Fruit fly (Drosophila melanogaster) whole organism, prepupa: ENCODE data around the gene COX7AL2.

Source experiments
- Blimp-1 ChIP-seq: fragments of 200-800 bp; sonication (Bioruptor generic); optimal IDR thresholded peaks from 3 replicates; lab custom pipeline; 2017; ENCODE audit warnings: missing biosample characterization, missing genetic modification characterization, mild to moderate bottlenecking, moderate library complexity, missing genetic modification reagents
- CG10631 ChIP-seq: fragments of 200-800 bp; sonication (Bioruptor generic); optimal IDR thresholded peaks from 2 replicates; lab custom pipeline; 2016; ENCODE audit warnings: missing biosample characterization, missing genetic modification characterization
- CG10669 ChIP-seq: fragments of 200-800 bp; sonication (Bioruptor generic); optimal IDR thresholded peaks from 3 replicates; lab custom pipeline; 2018; ENCODE audit warnings: missing biosample characterization, mild to moderate bottlenecking, missing genetic modification characterization, moderate library complexity
- CG11762 ChIP-seq: fragments of 200-800 bp; sonication (Bioruptor generic); optimal IDR thresholded peaks from 3 replicates; lab custom pipeline; 2016; ENCODE audit warnings: missing biosample characterization, missing genetic modification characterization; ENCODE audit not compliant: insufficient read depth
- CG11902 ChIP-seq: fragments of 200-800 bp; sonication (Bioruptor generic); optimal IDR thresholded peaks from 3 replicates; lab custom pipeline; 2016; ENCODE audit warnings: missing biosample characterization, missing genetic modification characterization
- CG15336 ChIP-seq: fragments of 200-800 bp; sonication (Bioruptor generic); IDR thresholded peaks from 2 replicates; pipeline ENCODE4 v1.3.6; 2022; ENCODE audit warnings: missing biosample characterization, missing genetic modification characterization
- CG1621 ChIP-seq: fragments of 200-800 bp; sonication (Bioruptor generic); optimal IDR thresholded peaks from 3 replicates; lab custom pipeline; 2018; ENCODE audit warnings: missing biosample characterization, mild to moderate bottlenecking, missing genetic modification characterization
- CG16779 ChIP-seq: fragments of 200-800 bp; sonication (Bioruptor generic); optimal IDR thresholded peaks from 3 replicates; lab custom pipeline; 2017; ENCODE audit warnings: missing biosample characterization, mild to moderate bottlenecking, missing genetic modification characterization
- CG3032 ChIP-seq: fragments of 200-800 bp; optimal IDR thresholded peaks from 2 replicates; lab custom pipeline; 2019; ENCODE audit warnings: missing biosample characterization, mild to moderate bottlenecking, missing genetic modification characterization, moderate library complexity
- CG32006 ChIP-seq: fragments of 200-800 bp; sonication (Bioruptor generic); optimal IDR thresholded peaks from 3 replicates; lab custom pipeline; 2017; ENCODE audit warnings: missing biosample characterization, mild to moderate bottlenecking, missing genetic modification characterization
- CG34406 ChIP-seq: fragments of 200-800 bp; sonication (Bioruptor generic); optimal IDR thresholded peaks from 3 replicates; lab custom pipeline; 2016; ENCODE audit warnings: missing biosample characterization, missing genetic modification characterization
- CG3919 ChIP-seq: fragments of 200-800 bp; sonication (Bioruptor generic); optimal IDR thresholded peaks from 3 replicates; lab custom pipeline; 2016; ENCODE audit warnings: missing biosample characterization, missing genetic modification characterization
- CG4318 ChIP-seq: fragments of 200-800 bp; sonication (Bioruptor generic); optimal IDR thresholded peaks from 3 replicates; lab custom pipeline; 2017; ENCODE audit warnings: missing biosample characterization, mild to moderate bottlenecking, missing genetic modification characterization
- CG6163 ChIP-seq: fragments of 200-800 bp; sonication (Bioruptor generic); IDR thresholded peaks from 3 replicates; pipeline ENCODE4 v1.3.6; 2022; ENCODE audit warnings: missing biosample characterization, missing genetic modification characterization
- CG6276 ChIP-seq: fragments of 200-800 bp; sonication (Bioruptor generic); optimal IDR thresholded peaks from 2 replicates; lab custom pipeline; 2017; ENCODE audit warnings: missing biosample characterization, mild to moderate bottlenecking, missing genetic modification characterization
- CG6808 ChIP-seq: fragments of 200-800 bp; sonication (Bioruptor generic); optimal IDR thresholded peaks from 3 replicates; lab custom pipeline; 2017; ENCODE audit warnings: missing biosample characterization, missing genetic modification characterization, mild to moderate bottlenecking, moderate library complexity, missing genetic modification reagents
- CG6854 ChIP-seq: fragments of 200-800 bp; sonication (Bioruptor generic); optimal IDR thresholded peaks from 2 replicates; lab custom pipeline; 2017; ENCODE audit warnings: missing biosample characterization, mild to moderate bottlenecking, missing genetic modification characterization
- CG8119 ChIP-seq: fragments of 200-800 bp; sonication (Bioruptor generic); IDR thresholded peaks from 3 replicates; pipeline ENCODE4 v1.3.6; 2022; ENCODE audit warnings: missing biosample characterization, missing genetic modification characterization
- CG8319 ChIP-seq: fragments of 200-800 bp; sonication (Bioruptor generic); optimal IDR thresholded peaks from 3 replicates; lab custom pipeline; 2016; ENCODE audit warnings: missing biosample characterization, missing genetic modification characterization
- CG8632 ChIP-seq: fragments of 200-800 bp; sonication (Bioruptor generic); optimal IDR thresholded peaks from 3 replicates; lab custom pipeline; 2016; ENCODE audit warnings: missing biosample characterization, missing genetic modification characterization
- Eip78C ChIP-seq: fragments of 200-800 bp; sonication (Bioruptor generic); peaks from one replicate; lab custom pipeline; 2016; ENCODE audit warnings: missing biosample characterization, missing genetic modification characterization
- Eip93F ChIP-seq: fragments of 200-800 bp; sonication (Bioruptor generic); optimal IDR thresholded peaks from 2 replicates; lab custom pipeline; 2016; ENCODE audit warnings: missing biosample characterization, mild to moderate bottlenecking, missing genetic modification characterization
- Ets21C ChIP-seq: fragments of 200-800 bp; sonication (Bioruptor generic); optimal IDR thresholded peaks from 3 replicates; lab custom pipeline; 2016; ENCODE audit warnings: missing biosample characterization, missing genetic modification characterization
- Ets96B ChIP-seq: fragments of 200-800 bp; optimal IDR thresholded peaks from 2 replicates; lab custom pipeline; 2019; ENCODE audit warnings: missing biosample characterization, mild to moderate bottlenecking, missing genetic modification characterization, moderate library complexity
- Gug ChIP-seq: fragments of 200-800 bp; sonication (Bioruptor generic); IDR thresholded peaks from 2 replicates; pipeline ENCODE4 v1.3.6; 2022; ENCODE audit warnings: missing biosample characterization, missing genetic modification characterization
- Hr38 ChIP-seq: sonication (Bioruptor generic); optimal IDR thresholded peaks from 2 replicates; lab custom pipeline; 2016; ENCODE audit warnings: missing biosample characterization, missing genetic modification characterization
- Hr39 ChIP-seq: fragments of 200-800 bp; sonication (Bioruptor generic); optimal IDR thresholded peaks from 2 replicates; lab custom pipeline; 2016; ENCODE audit warnings: missing biosample characterization, missing genetic modification characterization
- Hr4 ChIP-seq: fragments of 200-800 bp; sonication (Bioruptor generic); optimal IDR thresholded peaks from 3 replicates; lab custom pipeline; 2016; ENCODE audit warnings: missing biosample characterization, missing genetic modification characterization
- Lpt ChIP-seq: fragments of 200-800 bp; sonication (Bioruptor generic); optimal IDR thresholded peaks from 3 replicates; lab custom pipeline; 2016; ENCODE audit warnings: missing biosample characterization, missing genetic modification characterization
- Met ChIP-seq: fragments of 200-800 bp; sonication (Bioruptor generic); optimal IDR thresholded peaks from 3 replicates; lab custom pipeline; 2016; ENCODE audit warnings: missing biosample characterization, missing genetic modification characterization
- OdsH ChIP-seq: fragments of 200-800 bp; sonication (Bioruptor generic); optimal IDR thresholded peaks from 3 replicates; lab custom pipeline; 2016; ENCODE audit warnings: missing biosample characterization, missing genetic modification characterization
- Smox ChIP-seq: fragments of 200-800 bp; sonication (Bioruptor generic); optimal IDR thresholded peaks from 3 replicates; lab custom pipeline; 2016; ENCODE audit warnings: missing biosample characterization, missing genetic modification characterization
- Sox102F ChIP-seq: fragments of 200-800 bp; sonication (Bioruptor generic); optimal IDR thresholded peaks from 2 replicates; lab custom pipeline; 2016; ENCODE audit warnings: missing biosample characterization, mild to moderate bottlenecking, missing genetic modification characterization
- Sox14 ChIP-seq: fragments of 200-800 bp; sonication (Bioruptor generic); optimal IDR thresholded peaks from 3 replicates; lab custom pipeline; 2016; ENCODE audit warnings: missing biosample characterization, missing genetic modification characterization
- Sox15 ChIP-seq: fragments of 200-800 bp; sonication (Bioruptor generic); optimal IDR thresholded peaks from 3 replicates; lab custom pipeline; 2016; ENCODE audit warnings: missing biosample characterization, missing genetic modification characterization
- achi ChIP-seq: fragments of 200-800 bp; sonication (Bioruptor generic); optimal IDR thresholded peaks from 3 replicates; lab custom pipeline; 2016; ENCODE audit warnings: missing biosample characterization, missing genetic modification characterization
- cyc ChIP-seq: fragments of 200-800 bp; sonication (Bioruptor generic); optimal IDR thresholded peaks from 3 replicates; lab custom pipeline; 2016; ENCODE audit warnings: missing biosample characterization, missing genetic modification characterization
- dac ChIP-seq: fragments of 200-800 bp; sonication (Bioruptor generic); optimal IDR thresholded peaks from 2 replicates; lab custom pipeline; 2017; ENCODE audit warnings: missing biosample characterization, mild to moderate bottlenecking, missing genetic modification characterization
- dsx ChIP-seq: fragments of 200-800 bp; optimal IDR thresholded peaks from 3 replicates; lab custom pipeline; 2019; ENCODE audit warnings: missing biosample characterization, mild to moderate bottlenecking, missing genetic modification characterization, moderate library complexity; ENCODE audit not compliant: poor library complexity, severe bottlenecking
- fd59A ChIP-seq: fragments of 200-800 bp; sonication (Bioruptor generic); optimal IDR thresholded peaks from 2 replicates; lab custom pipeline; 2017; ENCODE audit warnings: missing biosample characterization, mild to moderate bottlenecking, missing genetic modification characterization, missing genetic modification reagents
- fd85E ChIP-seq: fragments of 200-800 bp; sonication (Bioruptor generic); optimal IDR thresholded peaks from 3 replicates; lab custom pipeline; 2016; ENCODE audit warnings: missing biosample characterization, missing genetic modification characterization
- fkh ChIP-seq: fragments of 200-800 bp; sonication (Bioruptor generic); optimal IDR thresholded peaks from 3 replicates; lab custom pipeline; 2017; ENCODE audit warnings: missing biosample characterization, mild to moderate bottlenecking, missing genetic modification characterization, moderate library complexity
- lz ChIP-seq: fragments of 200-800 bp; sonication (Bioruptor generic); optimal IDR thresholded peaks from 3 replicates; lab custom pipeline; 2016; ENCODE audit warnings: missing biosample characterization, missing genetic modification characterization
- net ChIP-seq: fragments of 200-800 bp; sonication (Bioruptor generic); optimal IDR thresholded peaks from 3 replicates; lab custom pipeline; 2016; ENCODE audit warnings: missing biosample characterization, missing genetic modification characterization
- pdm3 ChIP-seq: fragments of 200-800 bp; sonication (Bioruptor generic); optimal IDR thresholded peaks from 3 replicates; lab custom pipeline; 2016; ENCODE audit warnings: missing biosample characterization, missing genetic modification characterization
- spab ChIP-seq: fragments of 200-800 bp; sonication (Bioruptor generic); optimal IDR thresholded peaks from 2 replicates; lab custom pipeline; 2017; ENCODE audit warnings: missing biosample characterization, mild to moderate bottlenecking, missing genetic modification characterization, missing genetic modification reagents
- ss ChIP-seq, 2 experiments: fragments of 200-800 bp; sonication (Bioruptor generic); optimal IDR thresholded peaks; 2 replicates in 1 of 2; 3 replicates in 1 of 2; lab custom pipeline; 2017 to 2018; ENCODE audit warnings: mild to moderate bottlenecking in 2 of 2, missing biosample characterization in 2 of 2, missing genetic modification characterization in 2 of 2, moderate library complexity in 1 of 2
- svp ChIP-seq: fragments of 200-800 bp; sonication (Bioruptor generic); peaks from one replicate; lab custom pipeline; 2016; ENCODE audit warnings: missing biosample characterization, missing genetic modification characterization
- topi ChIP-seq: fragments of 200-800 bp; sonication (Bioruptor generic); optimal IDR thresholded peaks from 3 replicates; lab custom pipeline; 2016; ENCODE audit warnings: missing biosample characterization, missing genetic modification characterization

COX7AL2 gene

dm6 chr2L:2190684-2191083 lies 7.0 kb downstream of the COX7AL2 start:
- TF ChIP-seq CG3919 (no peak), svp (GFP tag; lab: Kevin White, UChicago) (peak; percentile 84), Sox14 (GFP tag; lab: Kevin White, UChicago) (peak; percentile 43), Eip78C (GFP tag; lab: Kevin White, UChicago) (peak; percentile 33), pdm3 (GFP tag; lab: Kevin White, UChicago) (no peak)

dm6 chr2L:2189100-2189499 lies 8.6 kb downstream of the COX7AL2 start:
- no peak for TF ChIP-seq fkh (GFP tag; lab: Kevin White, UChicago)
- peak; percentile 56 for TF ChIP-seq CG8632 (GFP tag; lab: Kevin White, UChicago)
- no peak for TF ChIP-seq CG16779 (tag; lab: Kevin White, UChicago)
- TF ChIP-seq CG6276 (GFP tag; lab: Kevin White, UChicago): peak; percentile 68
- no peak for TF ChIP-seq fd85E
- TF ChIP-seq CG10669: peak; percentile 53
- TF ChIP-seq Blimp-1 (GFP tag; lab: Kevin White, UChicago): peak; percentile 64
- TF ChIP-seq Hr4 (GFP tag; lab: Kevin White, UChicago): peak; percentile 53
- TF ChIP-seq CG11902 (GFP tag; lab: Kevin White, UChicago): peak; percentile 66
- peak; percentile 46 for TF ChIP-seq CG11762 (GFP tag; lab: Kevin White, UChicago)
- TF ChIP-seq pdm3 (GFP tag; lab: Kevin White, UChicago): peak; percentile 70
- TF ChIP-seq OdsH: peak; percentile 73
- TF ChIP-seq CG3032: peak; percentile 13
- TF ChIP-seq Lpt (GFP tag; lab: Kevin White, UChicago): peak; percentile 43
- TF ChIP-seq CG4318: peak; percentile 42
- peak; percentile 91 for TF ChIP-seq cyc (GFP tag; lab: Kevin White, UChicago)
- TF ChIP-seq CG6163 (GFP tag; lab: Robert Waterston, UW): peak; percentile 80
- peak; percentile 90 for TF ChIP-seq Met (GFP tag; lab: Kevin White, UChicago)
- peak; percentile 92 for TF ChIP-seq svp (GFP tag; lab: Kevin White, UChicago)
- peak; percentile 68 for TF ChIP-seq CG10631 (GFP tag; lab: Kevin White, UChicago)
- peak; percentile 76 for TF ChIP-seq CG32006 (GFP tag; lab: Kevin White, UChicago)
- TF ChIP-seq CG34406 (GFP tag; lab: Kevin White, UChicago): peak; percentile 56
- peak; percentile 86 for TF ChIP-seq Eip78C (GFP tag; lab: Kevin White, UChicago)
- TF ChIP-seq fd59A: no peak
- TF ChIP-seq CG8119: peak; percentile 73
- TF ChIP-seq Hr39 (GFP tag; lab: Kevin White, UChicago): peak; percentile 89
- TF ChIP-seq dac (GFP tag; lab: Kevin White, UChicago): peak; percentile 51
- TF ChIP-seq lz (GFP tag; lab: Kevin White, UChicago): peak; percentile 88
- TF ChIP-seq achi (GFP tag; lab: Kevin White, UChicago): peak; percentile 77
- TF ChIP-seq Sox14 (GFP tag; lab: Kevin White, UChicago): peak; percentile 81
- TF ChIP-seq CG6808 (GFP tag; lab: Kevin White, UChicago): no peak
- peak; percentile 63 for TF ChIP-seq Sox15 (GFP tag; lab: Kevin White, UChicago)
- peak; percentile 81 for TF ChIP-seq CG3919
- TF ChIP-seq Gug (GFP tag; lab: Robert Waterston, UW): no peak
- peak; percentile 88 for TF ChIP-seq topi (GFP tag; lab: Kevin White, UChicago)
- no peak for TF ChIP-seq ss (GFP tag; optimal IDR thresholded peaks at IDR 0.05; lab: Kevin White, UChicago)
- TF ChIP-seq Eip93F (GFP tag; lab: Kevin White, UChicago): peak; percentile 35
- peak; percentile 37 for TF ChIP-seq CG1621
- TF ChIP-seq net (GFP tag; lab: Kevin White, UChicago): peak; percentile 69
- TF ChIP-seq CG6854 (GFP tag; lab: Kevin White, UChicago): peak; percentile 68
- TF ChIP-seq Sox102F (GFP tag; lab: Kevin White, UChicago): peak; percentile 84
- peak; percentile 84 for TF ChIP-seq Smox (GFP tag; lab: Kevin White, UChicago)
- TF ChIP-seq CG15336: peak; percentile 61; the same call in 1 of the 2 replicates
- TF ChIP-seq dsx: peak; percentile 35
- no peak for TF ChIP-seq Hr38 (GFP tag; lab: Kevin White, UChicago)
- peak; percentile 45 for TF ChIP-seq Ets96B (tag; lab: Kevin White, UChicago)
- TF ChIP-seq CG8319 (GFP tag; lab: Kevin White, UChicago): peak; percentile 60
- peak; percentile 14 for TF ChIP-seq spab (GFP tag; lab: Kevin White, UChicago)
- TF ChIP-seq Ets21C (GFP tag; lab: Kevin White, UChicago): peak; percentile 75
